Worm (Caenorhabditis elegans): ENCODE results near the gene C16C10.2.

C16C10.2 gene

ce11 chrIII:4193659-4194103, 15.2 kb upstream of the C16C10.2 start, which contains the start of gene xbp-1 (continued):
- peak; percentile 94 for TF ChIP-seq lin-39 (tag; optimal IDR thresholded peaks at IDR 0.05)
- no peak for TF ChIP-seq nhr-77 (tag; optimal IDR thresholded peaks at IDR 0.05)
- TF ChIP-seq tbx-2 (tag; optimal IDR thresholded peaks at IDR 0.05) = peak; percentile 16
- peak; percentile 76 for TF ChIP-seq snpc-4 (tag; optimal IDR thresholded peaks at IDR 0.05)
- peak; percentile 85 for TF ChIP-seq fos-1 (tag; optimal IDR thresholded peaks at IDR 0.05)
- TF ChIP-seq daf-12 (tag; optimal IDR thresholded peaks at IDR 0.05) = no peak
- peak; percentile 97 for TF ChIP-seq pqm-1 (tag; optimal IDR thresholded peaks at IDR 0.05)
- TF ChIP-seq fkh-2 (tag; optimal IDR thresholded peaks at IDR 0.05) = no peak
- peak; percentile 94 for TF ChIP-seq nfya-1 (tag; optimal IDR thresholded peaks at IDR 0.05; ENCODE audit: insufficient read depth)

- no peak for TF ChIP-seq elt-3 (tag; optimal IDR thresholded peaks at IDR 0.05)
- TF ChIP-seq skn-1 (tag; optimal IDR thresholded peaks at IDR 0.05) = no peak
- TF ChIP-seq nhr-77 (tag; optimal IDR thresholded peaks at IDR 0.05) = no peak
- TF ChIP-seq unc-39 (tag; optimal IDR thresholded peaks at IDR 0.05) = no peak
- no peak for TF ChIP-seq tbx-2 (tag; optimal IDR thresholded peaks at IDR 0.05)
- no peak for TF ChIP-seq elt-2 (tag; optimal IDR thresholded peaks at IDR 0.05)
- peak; percentile 33 for TF ChIP-seq lin-39 (tag; optimal IDR thresholded peaks at IDR 0.05)
- peak; percentile 4 for TF ChIP-seq ceh-28 (tag; optimal IDR thresholded peaks at IDR 0.05)
- TF ChIP-seq R02D3.7 (tag; optimal IDR thresholded peaks at IDR 0.05) = no peak
- no peak for TF ChIP-seq nhr-12 (tag; optimal IDR thresholded peaks at IDR 0.05)
- TF ChIP-seq zag-1 (tag; optimal IDR thresholded peaks at IDR 0.05) = no peak
- no peak for TF ChIP-seq nhr-43 (tag; optimal IDR thresholded peaks at IDR 0.05; ENCODE audit: poor library complexity, severe bottlenecking)
- peak; percentile 9 for TF ChIP-seq snpc-4 (tag; optimal IDR thresholded peaks at IDR 0.05)
- TF ChIP-seq aly-2 (tag; optimal IDR thresholded peaks at IDR 0.05) = no peak
- peak; percentile 69 for TF ChIP-seq nfya-1 (tag; optimal IDR thresholded peaks at IDR 0.05; ENCODE audit: insufficient read depth)
- TF ChIP-seq nhr-11 (tag; optimal IDR thresholded peaks at IDR 0.05) = no peak
- no peak for TF ChIP-seq mml-1 (tag; optimal IDR thresholded peaks at IDR 0.05)
- TF ChIP-seq fkh-10 (GFP tag; optimal IDR thresholded peaks at IDR 0.05) = no peak
- TF ChIP-seq ceh-9 (tag; optimal IDR thresholded peaks at IDR 0.05) = no peak
- peak; percentile 40 for TF ChIP-seq lin-15B (tag; optimal IDR thresholded peaks at IDR 0.05)
- TF ChIP-seq egl-5 (tag; optimal IDR thresholded peaks at IDR 0.05) = no peak
- no peak for TF ChIP-seq daf-12 (tag; optimal IDR thresholded peaks at IDR 0.05)
- TF ChIP-seq lsy-12 (tag; optimal IDR thresholded peaks at IDR 0.05) = no peak
- no peak for TF ChIP-seq fos-1 (tag; optimal IDR thresholded peaks at IDR 0.05)
- TF ChIP-seq nhr-25 (tag; optimal IDR thresholded peaks at IDR 0.05) = peak; percentile 8
- TF ChIP-seq ceh-16 (tag; optimal IDR thresholded peaks at IDR 0.05) = no peak
- TF ChIP-seq ztf-11 (tag; optimal IDR thresholded peaks at IDR 0.05) = no peak
- TF ChIP-seq ZK546.5 (tag; optimal IDR thresholded peaks at IDR 0.05) = no peak
- no peak for TF ChIP-seq ama-1 (optimal IDR thresholded peaks at IDR 0.05)
- TF ChIP-seq pqm-1 (tag; optimal IDR thresholded peaks at IDR 0.05) = peak; percentile 30
- TF ChIP-seq nhr-28 (tag; optimal IDR thresholded peaks at IDR 0.05) = no peak
- TF ChIP-seq pha-4 (tag; optimal IDR thresholded peaks at IDR 0.05) = peak; percentile 88
- TF ChIP-seq nhr-23 (tag; optimal IDR thresholded peaks at IDR 0.05) = no peak
- TF ChIP-seq unc-62 (GFP tag; optimal IDR thresholded peaks at IDR 0.05) = no peak
- TF ChIP-seq mdl-1 (tag; optimal IDR thresholded peaks at IDR 0.05) = no peak
- no peak for TF ChIP-seq nhr-67 (tag; optimal IDR thresholded peaks at IDR 0.05)
- no peak for TF ChIP-seq ceh-82 (tag; optimal IDR thresholded peaks at IDR 0.05)
- TF ChIP-seq eor-1 (tag; optimal IDR thresholded peaks at IDR 0.05) = no peak
- TF ChIP-seq jun-1 (tag; optimal IDR thresholded peaks at IDR 0.05) = peak; percentile 56
- TF ChIP-seq hmg-11 (tag; optimal IDR thresholded peaks at IDR 0.05) = peak; percentile 43
- no peak for TF ChIP-seq sea-2 (GFP tag; optimal IDR thresholded peaks at IDR 0.05)
These were observed 12.7 kb upstream of the C16C10.2 start, which contains the start of gene dnj-16 for ce11 chrIII:4191091-4191638. TSS of gene dnj-16 (plus strand) at chrIII:4191141.
